Worm (Caenorhabditis elegans) whole organism, midembryonic: ENCODE data around the gene chil-14.

Source experiments
- T22C8.4 ChIP-seq: fragments of 200-800 bp; sonication (Bioruptor generic); IDR thresholded peaks from 2 replicates; pipeline ENCODE4 v1.3.6; 2022; ENCODE audit warnings: missing genetic modification characterization, missing compliant biosample characterization
- cog-1 ChIP-seq: sonication (generic microtip); optimal IDR thresholded peaks from 2 replicates; lab custom pipeline; 2016; ENCODE audit warnings: missing genetic modification characterization, missing compliant biosample characterization
- flt-1 ChIP-seq: fragments of 200-800 bp; sonication (Bioruptor generic); IDR thresholded peaks from 2 replicates; pipeline ENCODE4 v1.3.6; 2022; ENCODE audit warnings: missing genetic modification characterization, missing compliant biosample characterization
- klf-2 ChIP-seq: fragments of 200-800 bp; sonication (Bioruptor generic); conservative IDR thresholded peaks from 2 replicates; pipeline ENCODE4 v1.3.6; 2022; ENCODE audit warnings: missing genetic modification reagents, missing genetic modification characterization, missing compliant biosample characterization
- med-1 ChIP-seq: sonication (generic microtip); optimal IDR thresholded peaks from 2 replicates; lab custom pipeline; 2017; ENCODE audit warnings: missing genetic modification characterization, mild to moderate bottlenecking, missing compliant biosample characterization, antibody characterized with exemption, missing genetic modification reagents; ENCODE audit not compliant: insufficient read depth
- ref-1 ChIP-seq: fragments of 200-800 bp; sonication (Bioruptor generic); conservative IDR thresholded peaks from 2 replicates; pipeline ENCODE4 v1.3.6; 2022; ENCODE audit warnings: missing genetic modification reagents, missing genetic modification characterization, missing compliant biosample characterization
- tab-1 ChIP-seq: fragments of 200-800 bp; sonication (Bioruptor generic); IDR thresholded peaks from 2 replicates; pipeline ENCODE4 v1.3.6; 2022; ENCODE audit warnings: missing genetic modification characterization, missing compliant biosample characterization
- ztf-23 ChIP-seq: fragments of 200-800 bp; sonication (Bioruptor generic); IDR thresholded peaks from 2 replicates; pipeline ENCODE4 v1.3.6; 2022; ENCODE audit warnings: missing genetic modification reagents, missing genetic modification characterization, missing compliant biosample characterization
- ztf-29 ChIP-seq: fragments of 200-800 bp; sonication (Bioruptor generic); IDR thresholded peaks from 2 replicates; pipeline ENCODE4 v1.3.6; 2022; ENCODE audit warnings: missing genetic modification reagents, missing genetic modification characterization, missing compliant biosample characterization

Gene chil-14

ce11 chrV:1499140-1499539, 44.3 kb downstream of the chil-14 start, which contains the start of gene sru-27:
Gene sru-27, plus strand, starts transcription at chrV:1499440.
- no peak for TF ChIP-seq ref-1 (GFP tag; lab: Robert Waterston, UW)
- TF ChIP-seq med-1 (GFP tag; lab: Kevin White, UChicago): no peak
- no peak for TF ChIP-seq ztf-29 (GFP tag; lab: Robert Waterston, UW)

ce11 chrV:1505995-1506394, 51.1 kb downstream of the chil-14 start, which contains the start of gene sru-28:
Gene sru-28, plus strand, starts transcription at chrV:1506295.
- TF ChIP-seq ref-1 (GFP tag; lab: Robert Waterston, UW) (no peak), med-1 (GFP tag; lab: Kevin White, UChicago) (no peak), flt-1 (GFP tag; lab: Robert Waterston, UW) (no peak), T22C8.4 (GFP tag; lab: Robert Waterston, UW) (no peak), ztf-23 (no peak), klf-2 (GFP tag; lab: Robert Waterston, UW) (no peak), tab-1 (GFP tag; lab: Robert Waterston, UW) (no peak), ztf-29 (GFP tag; lab: Robert Waterston, UW) (no peak), cog-1 (tag; lab: Kevin White, UChicago) (no peak)
